Worm (Caenorhabditis elegans) whole organism, midembryonic: ENCODE measurements around the gene sup-18.

Experiments used
- T22C8.4 ChIP-seq: fragments of 200-800 bp; sonication (Bioruptor generic); IDR thresholded peaks from 2 replicates; pipeline ENCODE4 v1.3.6; 2022; ENCODE audit warnings: missing genetic modification characterization, missing compliant biosample characterization
- cog-1 ChIP-seq: sonication (generic microtip); optimal IDR thresholded peaks from 2 replicates; lab custom pipeline; 2016; ENCODE audit warnings: missing genetic modification characterization, missing compliant biosample characterization
- flt-1 ChIP-seq: fragments of 200-800 bp; sonication (Bioruptor generic); IDR thresholded peaks from 2 replicates; pipeline ENCODE4 v1.3.6; 2022; ENCODE audit warnings: missing genetic modification characterization, missing compliant biosample characterization
- klf-2 ChIP-seq: fragments of 200-800 bp; sonication (Bioruptor generic); conservative IDR thresholded peaks from 2 replicates; pipeline ENCODE4 v1.3.6; 2022; ENCODE audit warnings: missing genetic modification reagents, missing genetic modification characterization, missing compliant biosample characterization
- med-1 ChIP-seq: sonication (generic microtip); optimal IDR thresholded peaks from 2 replicates; lab custom pipeline; 2017; ENCODE audit warnings: missing genetic modification characterization, mild to moderate bottlenecking, missing compliant biosample characterization, antibody characterized with exemption, missing genetic modification reagents; ENCODE audit not compliant: insufficient read depth
- ref-1 ChIP-seq: fragments of 200-800 bp; sonication (Bioruptor generic); conservative IDR thresholded peaks from 2 replicates; pipeline ENCODE4 v1.3.6; 2022; ENCODE audit warnings: missing genetic modification reagents, missing genetic modification characterization, missing compliant biosample characterization
- tab-1 ChIP-seq: fragments of 200-800 bp; sonication (Bioruptor generic); IDR thresholded peaks from 2 replicates; pipeline ENCODE4 v1.3.6; 2022; ENCODE audit warnings: missing genetic modification characterization, missing compliant biosample characterization
- ztf-23 ChIP-seq: fragments of 200-800 bp; sonication (Bioruptor generic); IDR thresholded peaks from 2 replicates; pipeline ENCODE4 v1.3.6; 2022; ENCODE audit warnings: missing genetic modification reagents, missing genetic modification characterization, missing compliant biosample characterization
- ztf-29 ChIP-seq: fragments of 200-800 bp; sonication (Bioruptor generic); IDR thresholded peaks from 2 replicates; pipeline ENCODE4 v1.3.6; 2022; ENCODE audit warnings: missing genetic modification reagents, missing genetic modification characterization, missing compliant biosample characterization

sup-18 gene

ce11 chrIII:7891573-7892306 lies 13.0 kb upstream of the sup-18 start, which contains the start of the genes ZK688.5 and fahd-1:
Gene ZK688.5, minus strand, starts transcription at chrIII:7891623.
Gene fahd-1, plus strand, starts transcription at chrIII:7892256.
- peak; percentile 10 for TF ChIP-seq cog-1 (tag; lab: Kevin White, UChicago)
- no peak for TF ChIP-seq med-1
- TF ChIP-seq ztf-23 (GFP tag; lab: Robert Waterston, UW): 0 out of 2 replicates have a peak, but pooled peaks have one; percentile 51
- TF ChIP-seq ref-1 (GFP tag; lab: Robert Waterston, UW): no peak
- TF ChIP-seq flt-1: no peak
- TF ChIP-seq tab-1 (GFP tag; lab: Robert Waterston, UW): no peak

- TF ChIP-seq ztf-23 (GFP tag; lab: Robert Waterston, UW): no peak
Observed at ce11 chrIII:7889036-7889435, 10.3 kb upstream of the sup-18 start.

DNA sequence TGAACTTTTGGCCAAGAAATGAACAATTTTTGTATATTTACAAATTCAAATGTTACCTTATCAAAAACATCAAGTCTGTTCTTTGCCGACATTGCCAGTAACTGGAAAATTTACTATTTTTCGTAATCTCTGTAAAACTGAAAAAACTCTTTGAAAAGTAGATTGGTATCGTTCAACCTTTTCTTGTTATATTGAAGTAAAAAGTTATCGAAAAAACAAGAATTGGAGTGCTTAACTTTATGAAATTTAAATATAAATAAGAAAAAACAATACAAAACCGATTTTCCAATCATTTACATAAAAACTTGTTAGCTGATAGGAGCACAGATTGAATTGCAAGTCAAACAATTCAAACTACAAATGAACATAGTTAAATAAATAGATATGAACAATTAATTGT lies 6.2 kb upstream of the sup-18 start, which contains the start of gene ZK688.11:
Gene ZK688.11, minus strand, starts transcription at position 101 of the 400 bp plus-strand sequence.
- TF ChIP-seq flt-1 (no peak), med-1 (no peak), klf-2 (GFP tag; lab: Robert Waterston, UW) (no peak), ref-1 (GFP tag; lab: Robert Waterston, UW) (no peak), tab-1 (GFP tag; lab: Robert Waterston, UW) (no peak), cog-1 (tag; lab: Kevin White, UChicago) (no peak), ztf-23 (GFP tag; lab: Robert Waterston, UW) (no peak), ztf-29 (GFP tag; lab: Robert Waterston, UW) (no peak), T22C8.4 (GFP tag; lab: Robert Waterston, UW) (no peak)

ce11 chrIII:7882900-7883299 lies 4.2 kb upstream of the sup-18 start, which contains the start of gene ZK688.9:
Gene ZK688.9, minus strand, starts transcription at chrIII:7883000.
- TF ChIP-seq ztf-23 (GFP tag; lab: Robert Waterston, UW) (no peak), cog-1 (tag; lab: Kevin White, UChicago) (no peak), med-1 (no peak), flt-1 (no peak), klf-2 (GFP tag; lab: Robert Waterston, UW) (no peak), tab-1 (GFP tag; lab: Robert Waterston, UW) (no peak), ztf-29 (GFP tag; lab: Robert Waterston, UW) (no peak), T22C8.4 (GFP tag; lab: Robert Waterston, UW) (no peak), ref-1 (GFP tag; lab: Robert Waterston, UW) (no peak)

- no peak for TF ChIP-seq T22C8.4 (GFP tag; lab: Robert Waterston, UW)
- no peak for TF ChIP-seq flt-1
- TF ChIP-seq klf-2 (GFP tag; lab: Robert Waterston, UW): no peak
- no peak for TF ChIP-seq tab-1 (GFP tag; lab: Robert Waterston, UW)
- TF ChIP-seq ztf-29 (GFP tag; lab: Robert Waterston, UW): no peak
- TF ChIP-seq ztf-23 (GFP tag; lab: Robert Waterston, UW): no peak
- TF ChIP-seq cog-1 (tag; lab: Kevin White, UChicago): no peak
- TF ChIP-seq med-1: no peak
- TF ChIP-seq ref-1 (GFP tag; lab: Robert Waterston, UW): no peak
Observed at ce11 chrIII:7880132-7880715, 1.5 kb upstream of the sup-18 start.

- no peak for TF ChIP-seq T22C8.4 (GFP tag; lab: Robert Waterston, UW)
- no peak for TF ChIP-seq ztf-23 (GFP tag; lab: Robert Waterston, UW)
- TF ChIP-seq cog-1 (tag; lab: Kevin White, UChicago): no peak
- TF ChIP-seq klf-2 (GFP tag; lab: Robert Waterston, UW): no peak
- TF ChIP-seq tab-1 (GFP tag; lab: Robert Waterston, UW): no peak
- TF ChIP-seq ztf-29 (GFP tag; lab: Robert Waterston, UW): no peak
- no peak for TF ChIP-seq med-1
- TF ChIP-seq flt-1: no peak
- no peak for TF ChIP-seq ref-1 (GFP tag; lab: Robert Waterston, UW)
Observed at ce11 chrIII:7877090-7877489, 1.6 kb downstream of the sup-18 start.

DNA sequence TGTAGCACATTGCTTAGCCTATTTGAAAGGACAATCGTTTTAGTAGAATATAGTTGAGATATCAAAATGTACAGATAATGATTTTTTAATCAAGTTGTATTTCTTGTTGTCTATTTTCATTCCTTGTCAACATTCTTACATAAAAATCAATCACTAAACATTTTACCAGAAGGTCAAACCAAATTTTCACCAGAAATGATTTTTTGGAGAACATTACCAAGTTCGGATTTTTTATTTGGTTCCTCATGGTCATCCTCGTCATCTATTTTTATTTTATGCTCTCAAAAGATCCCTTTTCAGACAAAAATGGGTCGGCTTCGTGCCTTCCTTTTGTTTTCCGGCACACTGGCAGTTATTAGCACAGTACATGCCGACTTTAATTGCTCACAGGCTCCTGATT lies 5.2 kb downstream of the sup-18 start, which contains the start of gene tyr-1:
Gene tyr-1, plus strand, starts transcription at position 301 of the 400 bp plus-strand sequence.
- no peak for TF ChIP-seq T22C8.4 (GFP tag; lab: Robert Waterston, UW)
- TF ChIP-seq ref-1 (GFP tag; lab: Robert Waterston, UW): no peak

ce11 chrIII:7872776-7873175 lies 5.9 kb downstream of the sup-18 start:
- TF ChIP-seq flt-1 (no peak), med-1 (no peak), klf-2 (GFP tag; lab: Robert Waterston, UW) (no peak), ztf-23 (GFP tag; lab: Robert Waterston, UW) (no peak), T22C8.4 (GFP tag; lab: Robert Waterston, UW) (no peak), ztf-29 (GFP tag; lab: Robert Waterston, UW) (no peak), ref-1 (GFP tag; lab: Robert Waterston, UW) (no peak), cog-1 (tag; lab: Kevin White, UChicago) (no peak), tab-1 (GFP tag; lab: Robert Waterston, UW) (no peak)

DNA sequence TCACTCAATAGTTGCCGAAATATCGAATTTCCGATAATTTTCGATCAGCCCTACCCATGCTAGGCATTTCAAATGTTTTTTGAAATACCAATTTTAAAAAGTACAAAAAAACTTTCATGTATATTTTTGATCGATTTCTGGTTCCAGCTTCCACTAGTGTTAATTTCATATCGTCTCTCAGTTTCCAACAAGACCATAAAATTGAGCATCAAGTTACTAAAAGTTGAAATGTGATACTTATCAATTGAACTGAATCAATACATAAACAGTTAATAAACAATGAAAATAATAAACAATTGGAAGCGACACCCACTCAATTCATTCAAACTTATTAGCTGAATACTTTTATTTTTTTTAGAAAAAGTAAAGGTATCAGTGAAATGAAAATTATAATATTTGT lies 12.5 kb downstream of the sup-18 start, which contains the start of gene cup-4:
Gene cup-4, plus strand, starts transcription at position 301 of the 400 bp plus-strand sequence.
- no peak for TF ChIP-seq T22C8.4 (GFP tag; lab: Robert Waterston, UW)
- TF ChIP-seq cog-1 (tag; lab: Kevin White, UChicago): no peak
- no peak for TF ChIP-seq med-1
- no peak for TF ChIP-seq tab-1 (GFP tag; lab: Robert Waterston, UW)
- no peak for TF ChIP-seq ztf-29 (GFP tag; lab: Robert Waterston, UW)
- TF ChIP-seq klf-2 (GFP tag; lab: Robert Waterston, UW): no peak
- no peak for TF ChIP-seq flt-1
- TF ChIP-seq ref-1 (GFP tag; lab: Robert Waterston, UW): no peak
- TF ChIP-seq ztf-23 (GFP tag; lab: Robert Waterston, UW): no peak
